Worm (Caenorhabditis elegans): Measurements from ENCODE around the gene mett-10.
A peak's percentile ranks its signal among the peaks of the same experiment; 100 is the strongest.

Gene mett-10

DNA sequence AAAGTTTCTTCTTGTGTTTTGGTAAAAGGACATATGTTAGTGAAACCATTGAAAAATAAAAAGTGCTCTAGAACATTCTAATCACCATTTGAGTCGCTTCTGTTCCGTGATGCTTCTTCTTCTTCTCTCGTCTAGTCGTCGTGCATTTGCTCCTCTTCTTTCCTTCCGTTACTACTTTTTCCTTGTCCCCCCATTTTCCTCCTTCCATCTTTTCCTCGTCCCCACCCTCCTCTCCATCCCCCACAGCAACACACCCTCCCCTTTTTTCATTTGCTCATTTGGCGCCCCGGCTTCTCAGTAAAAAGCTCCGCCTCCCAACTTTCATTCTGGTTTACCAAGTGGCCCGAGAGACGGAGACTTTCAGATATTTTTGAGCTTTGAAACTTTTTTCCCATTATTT, 36.9 kb downstream of the mett-10 start (continued):
- TF ChIP-seq F13H6.1 (tag; optimal IDR thresholded peaks at IDR 0.05), result peak; percentile 14
- no peak for TF ChIP-seq blmp-1 (tag; optimal IDR thresholded peaks at IDR 0.05; ENCODE audit: insufficient read depth)
- TF ChIP-seq ztf-1 (GFP tag; conservative IDR thresholded peaks at IDR 0.05), result no peak
- no peak for TF ChIP-seq peb-1 (tag; optimal IDR thresholded peaks at IDR 0.05)
- TF ChIP-seq nhr-129 (tag; optimal IDR thresholded peaks at IDR 0.05), result peak; percentile 23
- TF ChIP-seq sem-4 (tag; optimal IDR thresholded peaks at IDR 0.05), result peak; percentile 14
- TF ChIP-seq ztf-11 (tag; optimal IDR thresholded peaks at IDR 0.05), result no peak
- TF ChIP-seq ceh-82 (tag; optimal IDR thresholded peaks at IDR 0.05), result no peak
- peak; percentile 58 for TF ChIP-seq unc-55 (GFP tag; optimal IDR thresholded peaks at IDR 0.05)
- no peak for TF ChIP-seq nhr-237 (tag; optimal IDR thresholded peaks at IDR 0.05)
- peak; percentile 9 for TF ChIP-seq Y55F3AM.14 (GFP tag; optimal IDR thresholded peaks at IDR 0.05)
- peak in 1 of 2 experiments; percentile 46 for TF ChIP-seq lsy-2 (tag; optimal IDR thresholded peaks at IDR 0.05)
- no peak for TF ChIP-seq skn-1 (tag; optimal IDR thresholded peaks at IDR 0.05)
- TF ChIP-seq aly-2 (tag; optimal IDR thresholded peaks at IDR 0.05), result no peak
- no peak for TF ChIP-seq nhr-10 (tag; optimal IDR thresholded peaks at IDR 0.05)
- TF ChIP-seq lin-13 (GFP tag; optimal IDR thresholded peaks at IDR 0.05), result no peak
- no peak for TF ChIP-seq nhr-6 (tag; optimal IDR thresholded peaks at IDR 0.05)
- no peak for TF ChIP-seq unc-62 (GFP tag; optimal IDR thresholded peaks at IDR 0.05)
- TF ChIP-seq mdl-1 (tag; optimal IDR thresholded peaks at IDR 0.05), result no peak
- peak; percentile 70 for TF ChIP-seq C34F6.9 (tag; optimal IDR thresholded peaks at IDR 0.05)
- TF ChIP-seq sma-3 (GFP tag; optimal IDR thresholded peaks at IDR 0.05), result no peak

ce11 chrIII:10152495-10152894, 37.7 kb downstream of the mett-10 start, which contains the start of gene nac-3:
Gene nac-3 (plus strand): TSS chrIII:10152795.
- TF ChIP-seq unc-55 (GFP tag; optimal IDR thresholded peaks at IDR 0.05), result no peak
- TF ChIP-seq ztf-11 (tag; optimal IDR thresholded peaks at IDR 0.05), result no peak

- no peak for TF ChIP-seq nhr-21 (tag; optimal IDR thresholded peaks at IDR 0.05)
- TF ChIP-seq mab-5 (tag; optimal IDR thresholded peaks at IDR 0.05), result peak; percentile 48
- TF ChIP-seq nhr-77 (tag; optimal IDR thresholded peaks at IDR 0.05), result no peak
- TF ChIP-seq nhr-11 (tag; optimal IDR thresholded peaks at IDR 0.05), result no peak
- TF ChIP-seq snpc-4 (tag; optimal IDR thresholded peaks at IDR 0.05), result peak; percentile 22
- no peak for TF ChIP-seq nhr-23 (tag; optimal IDR thresholded peaks at IDR 0.05)
- no peak for TF ChIP-seq Y55F3AM.14 (GFP tag; optimal IDR thresholded peaks at IDR 0.05)
- TF ChIP-seq ztf-1 (GFP tag; conservative IDR thresholded peaks at IDR 0.05), result no peak
- TF ChIP-seq elt-3 (tag; optimal IDR thresholded peaks at IDR 0.05), result no peak
- no peak for TF ChIP-seq sma-3 (GFP tag; optimal IDR thresholded peaks at IDR 0.05)
- no peak for TF ChIP-seq ceh-82 (tag; optimal IDR thresholded peaks at IDR 0.05)
- TF ChIP-seq mdl-1 (tag; optimal IDR thresholded peaks at IDR 0.05), result peak in 1 of 2 experiments; percentile 56
- TF ChIP-seq F13H6.1 (tag; optimal IDR thresholded peaks at IDR 0.05), result peak; percentile 58
- no peak for TF ChIP-seq fos-1 (tag; optimal IDR thresholded peaks at IDR 0.05)
- TF ChIP-seq nhr-10 (tag; optimal IDR thresholded peaks at IDR 0.05), result no peak
- peak; percentile 77 for TF ChIP-seq C34F6.9 (tag; optimal IDR thresholded peaks at IDR 0.05)
- no peak for TF ChIP-seq aly-2 (tag; optimal IDR thresholded peaks at IDR 0.05)
- TF ChIP-seq unc-55 (GFP tag; optimal IDR thresholded peaks at IDR 0.05), result peak; percentile 90
- TF ChIP-seq alr-1 (tag; optimal IDR thresholded peaks at IDR 0.05), result no peak
- no peak for TF ChIP-seq dmd-4 (tag; optimal IDR thresholded peaks at IDR 0.05)
- no peak for TF ChIP-seq R02D3.7 (tag; optimal IDR thresholded peaks at IDR 0.05)
- TF ChIP-seq ZK546.5 (tag; optimal IDR thresholded peaks at IDR 0.05), result no peak
- peak; percentile 74 for TF ChIP-seq zag-1 (tag; optimal IDR thresholded peaks at IDR 0.05)
- TF ChIP-seq unc-62 (GFP tag; optimal IDR thresholded peaks at IDR 0.05), result no peak
- TF ChIP-seq egl-27 (tag; optimal IDR thresholded peaks at IDR 0.05), result peak; percentile 25
- no peak for TF ChIP-seq blmp-1 (tag; optimal IDR thresholded peaks at IDR 0.05; ENCODE audit: insufficient read depth)
- peak in 1 of 2 experiments; percentile 72 for TF ChIP-seq lsy-2 (tag; optimal IDR thresholded peaks at IDR 0.05)
- TF ChIP-seq nhr-25 (tag; optimal IDR thresholded peaks at IDR 0.05), result no peak
- TF ChIP-seq lin-11 (tag; optimal IDR thresholded peaks at IDR 0.05), result peak; percentile 11
- peak; percentile 59 for TF ChIP-seq sem-4 (tag; optimal IDR thresholded peaks at IDR 0.05)
- TF ChIP-seq lin-13 (GFP tag; optimal IDR thresholded peaks at IDR 0.05), result peak; percentile 26
- TF ChIP-seq ama-1 (optimal IDR thresholded peaks at IDR 0.05), result no peak
- no peak for TF ChIP-seq unc-39 (tag; optimal IDR thresholded peaks at IDR 0.05)
- no peak for TF ChIP-seq skn-1 (tag; optimal IDR thresholded peaks at IDR 0.05)
- peak; percentile 26 for TF ChIP-seq ztf-4 (tag; optimal IDR thresholded peaks at IDR 0.05)
- TF ChIP-seq nhr-6 (tag; optimal IDR thresholded peaks at IDR 0.05), result peak; percentile 64
- TF ChIP-seq ceh-16 (tag; optimal IDR thresholded peaks at IDR 0.05), result no peak
- peak; percentile 69 for TF ChIP-seq sma-9 (GFP tag; optimal IDR thresholded peaks at IDR 0.05)
- TF ChIP-seq sma-9 (tag; optimal IDR thresholded peaks at IDR 0.05), result no peak
- no peak for TF ChIP-seq mbf-1 (tag; optimal IDR thresholded peaks at IDR 0.05)
- peak; percentile 81 for TF ChIP-seq nhr-129 (tag; optimal IDR thresholded peaks at IDR 0.05)
- TF ChIP-seq elt-1 (tag; optimal IDR thresholded peaks at IDR 0.05), result no peak
- TF ChIP-seq peb-1 (tag; optimal IDR thresholded peaks at IDR 0.05), result no peak
- no peak for TF ChIP-seq nhr-237 (tag; optimal IDR thresholded peaks at IDR 0.05)
- TF ChIP-seq crh-2 (tag; optimal IDR thresholded peaks at IDR 0.05), result peak; percentile 67
- TF ChIP-seq nhr-12 (tag; optimal IDR thresholded peaks at IDR 0.05), result no peak
- no peak for TF ChIP-seq lin-39 (tag; optimal IDR thresholded peaks at IDR 0.05)
These were observed 38.2 kb downstream of the mett-10 start for ce11 chrIII:10153003-10153402.

Data from whole organism, L2 larva.